Worm (Caenorhabditis elegans) whole organism, mixed stage, embryonic: ENCODE data around the gene C18D11.3.

Experiments
- elt-1 ChIP-seq: sonication (generic microtip); optimal IDR thresholded peaks from 2 replicates; lab custom pipeline; 2017; ENCODE audit warnings: missing genetic modification characterization, mild to moderate bottlenecking, missing compliant biosample characterization, antibody characterized with exemption, moderate library complexity, borderline replicate concordance; ENCODE audit not compliant: insufficient read depth
- lsy-2 ChIP-seq: fragments of 150-350 bp; optimal IDR thresholded peaks from 2 replicates; lab custom pipeline; 2014; ENCODE audit warnings: missing biosample characterization, missing genetic modification characterization
- nhr-12 ChIP-seq: fragments of 150-350 bp; optimal IDR thresholded peaks from 2 replicates; lab custom pipeline; 2014; ENCODE audit warnings: missing biosample characterization, missing genetic modification characterization
- nhr-237 ChIP-seq: fragments of 150-350 bp; optimal IDR thresholded peaks from 2 replicates; lab custom pipeline; 2014; ENCODE audit warnings: missing biosample characterization, missing genetic modification characterization
- pha-4 ChIP-seq: fragments of 150-350 bp; optimal IDR thresholded peaks from 2 replicates; lab custom pipeline; 2018; ENCODE audit warnings: missing biosample characterization, missing genetic modification reagents, missing genetic modification characterization
- snpc-4 ChIP-seq: fragments of 150-350 bp; optimal IDR thresholded peaks from 2 replicates; lab custom pipeline; 2014; ENCODE audit warnings: missing biosample characterization, missing genetic modification characterization
- unc-39 ChIP-seq: fragments of 150-350 bp; optimal IDR thresholded peaks from 2 replicates; lab custom pipeline; 2014; ENCODE audit warnings: missing biosample characterization, missing genetic modification characterization
- unc-62 ChIP-seq: fragments of 150-350 bp; optimal IDR thresholded peaks from 2 replicates; lab custom pipeline; 2014; ENCODE audit warnings: missing biosample characterization, missing genetic modification reagents, missing genetic modification characterization

- no peak for TF ChIP-seq pha-4
- no peak for TF ChIP-seq elt-1 (tag; lab: Kevin White, UChicago)
- no peak for TF ChIP-seq unc-62 (GFP tag; lab: Kevin White, UChicago)
- no peak for TF ChIP-seq lsy-2 (tag; lab: Kevin White, UChicago)
- no peak for TF ChIP-seq unc-39
- no peak for TF ChIP-seq snpc-4
- no peak for TF ChIP-seq nhr-12 (tag; lab: Kevin White, UChicago)
- TF ChIP-seq nhr-237 (tag; lab: Kevin White, UChicago) = no peak
These were observed 2.9 kb downstream of the C18D11.3 start, which contains the start of gene rsp-8 for ce11 chrIII:11826118-11826517.
